Fruit fly (Drosophila melanogaster) whole organism, embryonic: ENCODE data around the gene galene.
A peak's percentile ranks its signal among the peaks of the same experiment; 100 is the strongest.

Experiments
- Atf3 ChIP-seq: fragments of 200-800 bp; sonication (Bioruptor generic); optimal IDR thresholded peaks from 3 replicates; lab custom pipeline; 2016; ENCODE audit warnings: missing biosample characterization, missing genetic modification characterization
- CG1024 ChIP-seq: fragments of 200-800 bp; sonication (Bioruptor generic); IDR thresholded peaks from 2 replicates; pipeline ENCODE4 v1.3.6; 2022; ENCODE audit warnings: missing biosample characterization, missing genetic modification characterization
- CG11456 ChIP-seq: fragments of 200-800 bp; sonication (Bioruptor generic); IDR thresholded peaks from 3 replicates; pipeline ENCODE4 v1.3.6; 2022; ENCODE audit warnings: missing biosample characterization, missing genetic modification characterization
- CG11696 ChIP-seq: fragments of 200-800 bp; sonication (Bioruptor generic); IDR thresholded peaks from 2 replicates; pipeline ENCODE4 v1.3.6; 2022; ENCODE audit warnings: missing biosample characterization, missing genetic modification characterization
- CG12236 ChIP-seq: fragments of 200-800 bp; sonication (Bioruptor generic); optimal IDR thresholded peaks from 2 replicates; lab custom pipeline; 2016; ENCODE audit warnings: missing biosample characterization, missing genetic modification characterization
- CG15514 ChIP-seq: fragments of 200-800 bp; sonication (Bioruptor generic); optimal IDR thresholded peaks from 3 replicates; lab custom pipeline; 2017; ENCODE audit warnings: missing biosample characterization, missing genetic modification characterization, mild to moderate bottlenecking, moderate library complexity, missing genetic modification reagents
- CG16779 ChIP-seq: fragments of 200-800 bp; sonication (Bioruptor generic); IDR thresholded peaks from 2 replicates; pipeline ENCODE4 v1.3.6; 2022; ENCODE audit warnings: missing biosample characterization, missing genetic modification characterization
- CG17359 ChIP-seq: fragments of 200-800 bp; sonication (Bioruptor generic); optimal IDR thresholded peaks from 3 replicates; lab custom pipeline; 2018; ENCODE audit warnings: missing biosample characterization, mild to moderate bottlenecking, missing genetic modification characterization, moderate library complexity
- CG18011 ChIP-seq: fragments of 200-800 bp; sonication (Bioruptor generic); optimal IDR thresholded peaks from 2 replicates; lab custom pipeline; 2017; ENCODE audit warnings: missing biosample characterization, missing genetic modification characterization, mild to moderate bottlenecking, moderate library complexity, missing genotype
- CG18764 ChIP-seq: fragments of 200-800 bp; sonication (Bioruptor generic); optimal IDR thresholded peaks from 3 replicates; lab custom pipeline; 2016; ENCODE audit warnings: missing biosample characterization, missing genetic modification characterization
- CG31365 ChIP-seq: fragments of 200-800 bp; sonication (Bioruptor generic); optimal IDR thresholded peaks from 2 replicates; lab custom pipeline; 2018; ENCODE audit warnings: missing biosample characterization, mild to moderate bottlenecking, missing genetic modification characterization
- CG4404 ChIP-seq: fragments of 200-800 bp; sonication (Bioruptor generic); IDR thresholded peaks from 2 replicates; pipeline ENCODE4 v1.3.6; 2022; ENCODE audit warnings: missing biosample characterization, missing genetic modification characterization
- CG6683 ChIP-seq: fragments of 200-800 bp; sonication (Bioruptor generic); optimal IDR thresholded peaks from 2 replicates; lab custom pipeline; 2017; ENCODE audit warnings: missing biosample characterization, mild to moderate bottlenecking, missing genetic modification characterization, missing genetic modification reagents
- CG7271 ChIP-seq: fragments of 200-800 bp; sonication (Bioruptor generic); optimal IDR thresholded peaks from 2 replicates; lab custom pipeline; 2018; ENCODE audit warnings: missing biosample characterization, mild to moderate bottlenecking, missing genetic modification characterization, moderate library complexity
- CG7372 ChIP-seq: fragments of 200-800 bp; sonication (Bioruptor generic); IDR thresholded peaks from 2 replicates; pipeline ENCODE4 v1.3.6; 2022; ENCODE audit warnings: missing biosample characterization, missing genetic modification characterization
- CG7987 ChIP-seq: fragments of 200-800 bp; sonication (Bioruptor generic); optimal IDR thresholded peaks from 2 replicates; lab custom pipeline; 2018; ENCODE audit warnings: missing biosample characterization, mild to moderate bottlenecking, missing genetic modification characterization, moderate library complexity
- CG8281 ChIP-seq: fragments of 200-800 bp; sonication (Bioruptor generic); optimal IDR thresholded peaks from 2 replicates; lab custom pipeline; 2018; ENCODE audit warnings: missing biosample characterization, mild to moderate bottlenecking, missing genetic modification characterization, moderate library complexity
- CG9437 ChIP-seq: fragments of 200-800 bp; sonication (Bioruptor generic); optimal IDR thresholded peaks from 2 replicates; lab custom pipeline; 2018; ENCODE audit warnings: missing biosample characterization, mild to moderate bottlenecking, missing genetic modification characterization
- CG9609 ChIP-seq: fragments of 200-800 bp; sonication (Bioruptor generic); optimal IDR thresholded peaks from 3 replicates; lab custom pipeline; 2016; ENCODE audit warnings: missing biosample characterization, missing genetic modification characterization
- CG9932 ChIP-seq: fragments of 200-800 bp; sonication (Bioruptor generic); IDR thresholded peaks from 2 replicates; pipeline ENCODE4 v1.3.6; 2022; ENCODE audit warnings: missing biosample characterization, missing genetic modification characterization
- HHEX ChIP-seq: fragments of 200-800 bp; sonication (Bioruptor generic); optimal IDR thresholded peaks from 3 replicates; lab custom pipeline; 2017; ENCODE audit warnings: missing biosample characterization, mild to moderate bottlenecking, missing genetic modification characterization, missing genetic modification reagents
- HLH54F ChIP-seq: fragments of 200-800 bp; sonication (Bioruptor generic); optimal IDR thresholded peaks from 3 replicates; lab custom pipeline; 2016; ENCODE audit warnings: missing biosample characterization, missing genetic modification characterization
- Sin3A ChIP-seq: fragments of >200 bp; optimal IDR thresholded peaks from 2 replicates; lab custom pipeline; 2018
- Tbp ChIP-seq: fragments of >200 bp; optimal IDR thresholded peaks from 2 replicates; lab custom pipeline; 2018; ENCODE audit warnings: missing biosample characterization, missing genetic modification characterization
- abd-A ChIP-seq: fragments of 200-800 bp; sonication (Bioruptor generic); optimal IDR thresholded peaks from 3 replicates; lab custom pipeline; 2019; ENCODE audit warnings: missing biosample characterization, mild to moderate bottlenecking, missing genetic modification characterization, moderate library complexity
- ato ChIP-seq: fragments of 200-800 bp; sonication (Bioruptor generic); IDR thresholded peaks from 2 replicates; pipeline ENCODE4 v1.3.6; 2022; ENCODE audit warnings: missing biosample characterization, missing genetic modification characterization; ENCODE audit not compliant: partially characterized antibody
- bigmax ChIP-seq: fragments of 200-800 bp; sonication (Bioruptor generic); optimal IDR thresholded peaks from 2 replicates; lab custom pipeline; 2018; ENCODE audit warnings: missing biosample characterization, mild to moderate bottlenecking, missing genetic modification characterization
- caup ChIP-seq: fragments of 200-800 bp; sonication (Bioruptor generic); optimal IDR thresholded peaks from 3 replicates; lab custom pipeline; 2017; ENCODE audit warnings: missing biosample characterization, mild to moderate bottlenecking, missing genetic modification characterization, moderate library complexity; ENCODE audit not compliant: severe bottlenecking
- chn ChIP-seq: fragments of 200-800 bp; sonication (Bioruptor generic); optimal IDR thresholded peaks from 2 replicates; lab custom pipeline; 2016; ENCODE audit warnings: missing biosample characterization, missing genetic modification characterization
- crc ChIP-seq: fragments of 200-800 bp; sonication (Bioruptor generic); optimal IDR thresholded peaks from 2 replicates; lab custom pipeline; 2016; ENCODE audit warnings: missing biosample characterization, missing genetic modification characterization
- cwo ChIP-seq: fragments of 200-800 bp; sonication (Bioruptor generic); optimal IDR thresholded peaks from 3 replicates; lab custom pipeline; 2017; ENCODE audit warnings: missing biosample characterization, missing genetic modification characterization, mild to moderate bottlenecking, moderate library complexity, missing genetic modification reagents
- dimm ChIP-seq: fragments of 200-800 bp; sonication (Bioruptor generic); IDR thresholded peaks from 2 replicates; pipeline ENCODE4 v1.3.6; 2022; ENCODE audit warnings: missing biosample characterization, missing genetic modification characterization
- eve ChIP-seq, 2 experiments: fragments of >200 bp; optimal IDR thresholded peaks; 2 replicates each; lab custom pipeline; 2017; ENCODE audit warnings: missing biosample characterization in 2 of 2, missing genetic modification characterization in 2 of 2
- ftz-f1 ChIP-seq: fragments of 200-800 bp; sonication (Bioruptor generic); optimal IDR thresholded peaks from 2 replicates; lab custom pipeline; 2016; ENCODE audit warnings: missing biosample characterization, missing genetic modification characterization
- grau ChIP-seq: fragments of 200-800 bp; optimal IDR thresholded peaks from 3 replicates; lab custom pipeline; 2019; ENCODE audit warnings: missing biosample characterization, mild to moderate bottlenecking, missing genetic modification characterization, moderate library complexity
- gro ChIP-seq: fragments of 200-800 bp; sonication (Bioruptor generic); optimal IDR thresholded peaks from 2 replicates; lab custom pipeline; 2016; ENCODE audit warnings: missing biosample characterization, missing genetic modification characterization
- klu ChIP-seq: fragments of 200-800 bp; sonication (Bioruptor generic); IDR thresholded peaks from 2 replicates; pipeline ENCODE4 v1.3.6; 2022; ENCODE audit warnings: missing biosample characterization, missing genetic modification characterization
- mirr ChIP-seq: fragments of 200-800 bp; sonication (Bioruptor generic); optimal IDR thresholded peaks from 3 replicates; lab custom pipeline; 2018; ENCODE audit warnings: missing biosample characterization, mild to moderate bottlenecking, missing genetic modification characterization
- nerfin-1 ChIP-seq: fragments of 200-800 bp; sonication (Bioruptor generic); optimal IDR thresholded peaks from 3 replicates; lab custom pipeline; 2019; ENCODE audit warnings: missing biosample characterization, mild to moderate bottlenecking, missing genetic modification characterization, moderate library complexity
- pfk ChIP-seq: fragments of 200-800 bp; sonication (Bioruptor generic); optimal IDR thresholded peaks from 2 replicates; lab custom pipeline; 2018; ENCODE audit warnings: missing biosample characterization, mild to moderate bottlenecking, missing genetic modification characterization, moderate library complexity
- pita ChIP-seq: fragments of 200-800 bp; sonication (Bioruptor generic); optimal IDR thresholded peaks from 2 replicates; lab custom pipeline; 2017; ENCODE audit warnings: missing biosample characterization, mild to moderate bottlenecking, missing genetic modification characterization
- run ChIP-seq: fragments of 200-800 bp; sonication (Bioruptor generic); optimal IDR thresholded peaks from 3 replicates; lab custom pipeline; 2018; ENCODE audit warnings: missing biosample characterization, mild to moderate bottlenecking, missing genetic modification characterization
- sim ChIP-seq: fragments of 200-800 bp; sonication (Bioruptor generic); IDR thresholded peaks from 2 replicates; pipeline ENCODE4 v1.3.6; 2022; ENCODE audit warnings: missing biosample characterization, missing genetic modification characterization
- slbo ChIP-seq: fragments of 200-800 bp; sonication (Bioruptor generic); IDR thresholded peaks from 2 replicates; pipeline ENCODE4 v1.3.6; 2022; ENCODE audit warnings: missing biosample characterization, missing genetic modification characterization
- tna ChIP-seq: fragments of 200-800 bp; sonication (Bioruptor generic); IDR thresholded peaks from 2 replicates; pipeline ENCODE4 v1.3.6; 2022; ENCODE audit warnings: missing biosample characterization, missing genetic modification characterization; ENCODE audit not compliant: partially characterized antibody
- twi ChIP-seq: fragments of 200-800 bp; optimal IDR thresholded peaks from 2 replicates; lab custom pipeline; 2019; ENCODE audit warnings: missing biosample characterization, mild to moderate bottlenecking, missing genetic modification characterization, moderate library complexity
- tx ChIP-seq: fragments of 200-800 bp; sonication (Bioruptor generic); optimal IDR thresholded peaks from 2 replicates; lab custom pipeline; 2016; ENCODE audit warnings: missing biosample characterization, missing genetic modification characterization
- vfl ChIP-seq: fragments of 200-800 bp; sonication (Bioruptor generic); optimal IDR thresholded peaks from 2 replicates; lab custom pipeline; 2016; ENCODE audit warnings: missing biosample characterization, missing genetic modification characterization
- zen ChIP-seq: fragments of 200-800 bp; sonication (Bioruptor generic); optimal IDR thresholded peaks from 3 replicates; lab custom pipeline; 2018; ENCODE audit warnings: missing biosample characterization, mild to moderate bottlenecking, missing genetic modification characterization, moderate library complexity

The galene gene

DNA sequence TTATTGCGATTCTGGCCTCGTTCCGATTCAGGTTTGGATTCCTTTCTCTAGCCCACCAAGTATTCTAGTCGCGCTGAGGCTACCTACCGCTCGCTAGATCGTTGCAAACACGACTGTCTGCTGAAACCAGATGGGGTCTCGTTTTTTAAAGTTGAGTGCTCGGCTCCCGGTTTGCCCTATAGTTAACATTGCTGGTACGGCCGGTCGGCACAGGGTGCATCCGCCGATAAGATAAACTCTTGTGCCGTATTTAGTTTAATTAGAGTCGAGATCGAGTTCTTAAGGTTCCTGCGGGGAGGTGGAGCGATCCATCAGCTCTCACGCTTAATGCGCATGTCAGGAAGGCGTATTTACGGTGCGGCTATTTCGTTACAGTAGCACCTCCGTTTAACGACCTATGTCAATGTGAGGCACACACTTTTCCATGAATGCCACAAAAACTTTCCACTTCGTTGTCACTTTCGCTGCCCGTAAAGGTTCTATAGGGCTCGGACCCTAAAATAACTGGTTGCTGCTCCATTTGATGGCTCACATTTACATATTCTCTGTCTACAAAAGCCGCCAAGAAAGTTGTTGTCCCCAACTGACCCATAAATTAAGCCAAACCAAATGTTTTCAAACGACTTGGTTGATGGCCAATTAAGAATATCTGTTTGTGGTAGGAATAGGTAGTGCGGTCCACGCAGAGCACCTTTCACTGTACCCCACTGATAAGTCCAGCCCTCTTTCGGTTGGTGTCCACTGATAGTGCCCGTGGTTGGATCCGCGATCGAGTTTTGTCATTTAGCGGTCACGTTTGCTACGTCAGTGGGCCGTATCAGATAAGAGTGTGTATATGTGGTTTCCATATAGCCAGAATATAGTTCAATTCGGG, 30.6 kb upstream of the galene start, which contains the start of gene CG9119 (continued):
- TF ChIP-seq CG16779 (GFP tag; lab: Robert Waterston, UW) (no peak), mirr (GFP tag; lab: Kevin White, UChicago) (no peak), CG18764 (GFP tag; lab: Kevin White, UChicago) (no peak), slbo (GFP tag; lab: Robert Waterston, UW) (peak; percentile 72), caup (GFP tag; lab: Kevin White, UChicago) (peak; percentile 58), CG15514 (GFP tag; lab: Kevin White, UChicago) (peak; percentile 28), CG7987 (peak; percentile 71), CG7372 (GFP tag; lab: Robert Waterston, UW) (0 out of 2 replicates have a peak, but pooled peaks have one; percentile 26), CG1024 (GFP tag; lab: Robert Waterston, UW) (no peak), ato (no peak), HLH54F (GFP tag; lab: Kevin White, UChicago) (peak; percentile 64), eve (GFP tag; optimal IDR thresholded peaks at IDR 0.05; lab: Kevin White, UChicago) (no peak), tx (peak; percentile 49), pfk (GFP tag; lab: Kevin White, UChicago) (no peak), bigmax (no peak), run (tag; lab: Kevin White, UChicago) (peak; percentile 69), abd-A (tag; lab: Kevin White, UChicago) (peak; percentile 89), Atf3 (GFP tag; lab: Kevin White, UChicago) (no peak), pita (no peak), sim (no peak), HHEX (GFP tag; lab: Kevin White, UChicago) (peak; percentile 75), grau (tag; lab: Kevin White, UChicago) (peak; percentile 95), tna (no peak), Sin3A (no peak), CG17359 (tag; lab: Kevin White, UChicago) (peak; percentile 48), chn (GFP tag; lab: Kevin White, UChicago) (no peak), CG7271 (tag; lab: Kevin White, UChicago) (no peak), vfl (peak; percentile 48), CG9932 (GFP tag; lab: Robert Waterston, UW) (peak; percentile 56; the same call in 1 of the 2 replicates), ftz-f1 (GFP tag; lab: Kevin White, UChicago) (no peak), gro (no peak), zen (no peak), Tbp (GFP tag; lab: Kevin White, UChicago) (no peak), klu (peak; percentile 41; the same call in 1 of the 2 replicates), CG18011 (GFP tag; lab: Kevin White, UChicago) (no peak), CG9609 (GFP tag; lab: Kevin White, UChicago) (peak; percentile 61), nerfin-1 (tag; lab: Kevin White, UChicago) (peak; percentile 59), CG12236 (peak; percentile 18), crc (GFP tag; lab: Kevin White, UChicago) (peak; percentile 51), CG9437 (GFP tag; lab: Kevin White, UChicago) (peak; percentile 69), CG11696 (GFP tag; lab: Robert Waterston, UW) (no peak), dimm (GFP tag; lab: Robert Waterston, UW) (no peak), CG8281 (tag; lab: Kevin White, UChicago) (peak; percentile 19), CG11456 (GFP tag; lab: Robert Waterston, UW) (peak; percentile 65; the same call in 1 of the 3 replicates), cwo (GFP tag; lab: Kevin White, UChicago) (peak; percentile 93), CG4404 (GFP tag; lab: Robert Waterston, UW) (peak; percentile 63), twi (tag; lab: Kevin White, UChicago) (peak; percentile 51), CG31365 (peak; percentile 9), CG6683 (GFP tag; lab: Kevin White, UChicago) (peak; percentile 54)
